Worm (Caenorhabditis elegans) whole organism, young adult: ENCODE measurements around the gene tat-3.

Source experiments
- B0035.1 ChIP-seq: sonication (generic microtip); optimal IDR thresholded peaks from 2 replicates; lab custom pipeline; 2016; ENCODE audit warnings: missing genetic modification characterization, mild to moderate bottlenecking, missing compliant biosample characterization, missing genotype, missing genetic modification reagents
- C17E4.6 ChIP-seq: fragments of 200-800 bp; sonication (Bioruptor generic); IDR thresholded peaks from 2 replicates; pipeline ENCODE4 v1.3.6; 2022; ENCODE audit warnings: missing genetic modification reagents, missing genetic modification characterization, missing compliant biosample characterization
- D2030.7 ChIP-seq: fragments of 200-800 bp; sonication (Bioruptor generic); IDR thresholded peaks from 2 replicates; pipeline ENCODE4 v1.3.6; 2022; ENCODE audit warnings: missing genetic modification reagents, missing genetic modification characterization, missing compliant biosample characterization
- F10E7.11 ChIP-seq: sonication (generic microtip); optimal IDR thresholded peaks from 2 replicates; lab custom pipeline; 2017; ENCODE audit warnings: mild to moderate bottlenecking, missing genetic modification characterization, moderate library complexity, missing compliant biosample characterization
- F23B12.7 ChIP-seq: sonication (generic microtip); optimal IDR thresholded peaks from 2 replicates; lab custom pipeline; 2017; ENCODE audit warnings: missing genetic modification characterization, mild to moderate bottlenecking, missing compliant biosample characterization, antibody characterized with exemption, moderate library complexity; ENCODE audit not compliant: insufficient read depth
- F33H1.4 ChIP-seq: fragments of 200-800 bp; sonication (Bioruptor generic); IDR thresholded peaks from 2 replicates; pipeline ENCODE4 v1.3.6; 2022; ENCODE audit warnings: missing genetic modification reagents, missing genetic modification characterization, missing compliant biosample characterization
- F37B4.10 ChIP-seq: fragments of 200-800 bp; sonication (Bioruptor generic); IDR thresholded peaks from 2 replicates; pipeline ENCODE4 v1.3.6; 2022; ENCODE audit warnings: missing genetic modification characterization, missing compliant biosample characterization
- F49E8.2 ChIP-seq: sonication (generic microtip); optimal IDR thresholded peaks from 3 replicates; lab custom pipeline; 2017; ENCODE audit warnings: missing genetic modification characterization, mild to moderate bottlenecking, missing compliant biosample characterization, antibody characterized with exemption, moderate library complexity; ENCODE audit not compliant: insufficient read depth
- F57C9.4 ChIP-seq: sonication (generic microtip); optimal IDR thresholded peaks from 2 replicates; lab custom pipeline; 2017; ENCODE audit warnings: mild to moderate bottlenecking, missing genetic modification characterization, missing compliant biosample characterization
- K12H6.12 ChIP-seq: fragments of 200-800 bp; sonication (Bioruptor generic); optimal IDR thresholded peaks from 2 replicates; lab custom pipeline; 2018; ENCODE audit warnings: mild to moderate bottlenecking, missing genetic modification characterization, missing compliant biosample characterization
- Y53F4B.3 ChIP-seq: fragments of 200-800 bp; sonication (Bioruptor generic); IDR thresholded peaks from 2 replicates; pipeline ENCODE4 v1.3.6; 2022; ENCODE audit warnings: missing genetic modification reagents, missing genetic modification characterization, missing compliant biosample characterization
- Y67H2A.10 ChIP-seq: fragments of 200-800 bp; sonication (Bioruptor generic); conservative IDR thresholded peaks from 2 replicates; pipeline ENCODE4 v1.3.6; 2022; ENCODE audit warnings: missing genetic modification reagents, missing genetic modification characterization, missing compliant biosample characterization
- Y79H2A.3 ChIP-seq: fragments of 200-800 bp; sonication (Bioruptor generic); conservative IDR thresholded peaks from 2 replicates; pipeline ENCODE4 v1.3.6; 2022; ENCODE audit warnings: missing genetic modification reagents, missing genetic modification characterization, missing compliant biosample characterization
- aptf-3 ChIP-seq: fragments of 200-800 bp; sonication (Bioruptor generic); IDR thresholded peaks from 2 replicates; pipeline ENCODE4 v1.3.6; 2022; ENCODE audit warnings: missing genetic modification characterization, missing compliant biosample characterization
- attf-3 ChIP-seq: fragments of 200-800 bp; sonication (Bioruptor generic); conservative IDR thresholded peaks from 2 replicates; pipeline ENCODE4 v1.3.6; 2022; ENCODE audit warnings: missing genetic modification reagents, missing genetic modification characterization, missing compliant biosample characterization
- attf-5 ChIP-seq: fragments of 200-800 bp; sonication (Bioruptor generic); optimal IDR thresholded peaks from 2 replicates; lab custom pipeline; 2018; ENCODE audit warnings: mild to moderate bottlenecking, missing genetic modification characterization, missing compliant biosample characterization
- attf-6 ChIP-seq: fragments of 200-800 bp; sonication (Bioruptor generic); IDR thresholded peaks from 2 replicates; pipeline ENCODE4 v1.3.6; 2022; ENCODE audit warnings: missing genetic modification reagents, missing genetic modification characterization, missing compliant biosample characterization
- cebp-2 ChIP-seq: fragments of 200-800 bp; sonication (Bioruptor generic); IDR thresholded peaks from 2 replicates; pipeline ENCODE4 v1.3.6; 2022; ENCODE audit warnings: missing genetic modification characterization, missing compliant biosample characterization
- ceh-27 ChIP-seq: fragments of 200-800 bp; sonication (Bioruptor generic); optimal IDR thresholded peaks from 2 replicates; lab custom pipeline; 2018; ENCODE audit warnings: mild to moderate bottlenecking, missing genetic modification characterization, moderate library complexity, missing compliant biosample characterization
- ceh-58 ChIP-seq: fragments of 200-800 bp; sonication (Bioruptor generic); IDR thresholded peaks from 2 replicates; pipeline ENCODE4 v1.3.6; 2022; ENCODE audit warnings: missing genetic modification characterization, missing compliant biosample characterization
- ceh-79 ChIP-seq: sonication (generic microtip); optimal IDR thresholded peaks from 2 replicates; lab custom pipeline; 2017; ENCODE audit warnings: mild to moderate bottlenecking, missing genetic modification characterization, missing compliant biosample characterization
- chd-7 ChIP-seq: sonication (generic microtip); optimal IDR thresholded peaks from 2 replicates; lab custom pipeline; 2016; ENCODE audit warnings: mild to moderate bottlenecking, missing genetic modification characterization, moderate library complexity, missing compliant biosample characterization
- die-1 ChIP-seq: sonication (generic microtip); optimal IDR thresholded peaks from 2 replicates; lab custom pipeline; 2016; ENCODE audit warnings: missing genotype, mild to moderate bottlenecking, missing genetic modification characterization, missing compliant biosample characterization
- dpff-1 ChIP-seq: sonication (generic microtip); optimal IDR thresholded peaks from 2 replicates; lab custom pipeline; 2017; ENCODE audit warnings: mild to moderate bottlenecking, missing genetic modification characterization, missing compliant biosample characterization
- egl-44 ChIP-seq: fragments of 200-800 bp; sonication (Bioruptor generic); IDR thresholded peaks from 2 replicates; pipeline ENCODE4 v1.3.6; 2022; ENCODE audit warnings: missing genetic modification reagents, missing genetic modification characterization, missing compliant biosample characterization
- egrh-3 ChIP-seq: fragments of 200-800 bp; sonication (Bioruptor generic); IDR thresholded peaks from 2 replicates; pipeline ENCODE4 v1.3.6; 2022; ENCODE audit warnings: missing genetic modification reagents, missing genetic modification characterization, missing compliant biosample characterization
- let-607 ChIP-seq, 2 experiments: fragments of 200-800 bp in 1 of 2; sonication (Bioruptor generic) in 1 of 2; sonication (generic microtip) in 1 of 2; optimal IDR thresholded peaks; 2 replicates each; lab custom pipeline; 2016 to 2018; ENCODE audit warnings: mild to moderate bottlenecking in 2 of 2, missing compliant biosample characterization in 2 of 2, missing genetic modification characterization in 2 of 2, moderate library complexity in 2 of 2, missing genotype in 1 of 2
- lin-40 ChIP-seq: sonication (generic microtip); optimal IDR thresholded peaks from 2 replicates; lab custom pipeline; 2016; ENCODE audit warnings: missing genetic modification characterization, mild to moderate bottlenecking, missing compliant biosample characterization, missing genotype, missing genetic modification reagents
- lin-54 ChIP-seq: fragments of 200-800 bp; sonication (Bioruptor generic); optimal IDR thresholded peaks from 2 replicates; lab custom pipeline; 2018; ENCODE audit warnings: mild to moderate bottlenecking, missing genetic modification characterization, missing compliant biosample characterization
- madf-10 ChIP-seq: sonication (generic microtip); optimal IDR thresholded peaks from 2 replicates; lab custom pipeline; 2016; ENCODE audit warnings: mild to moderate bottlenecking, missing genetic modification characterization, missing compliant biosample characterization
- madf-8 ChIP-seq: fragments of 200-800 bp; sonication (Bioruptor generic); conservative IDR thresholded peaks from 2 replicates; pipeline ENCODE4 v1.3.6; 2022; ENCODE audit warnings: missing genetic modification reagents, missing genetic modification characterization, missing compliant biosample characterization
- mcd-1 ChIP-seq: fragments of 200-800 bp; sonication (Bioruptor generic); IDR thresholded peaks from 2 replicates; pipeline ENCODE4 v1.3.6; 2022; ENCODE audit warnings: missing genetic modification reagents, missing genetic modification characterization, missing compliant biosample characterization
- nhr-120 ChIP-seq: fragments of 200-800 bp; sonication (Bioruptor generic); IDR thresholded peaks from 2 replicates; pipeline ENCODE4 v1.3.6; 2022; ENCODE audit warnings: missing genetic modification characterization, missing compliant biosample characterization
- nhr-27 ChIP-seq: fragments of 200-800 bp; sonication (Bioruptor generic); optimal IDR thresholded peaks from 2 replicates; lab custom pipeline; 2018; ENCODE audit warnings: mild to moderate bottlenecking, missing genetic modification characterization, moderate library complexity, missing compliant biosample characterization
- nhr-80 ChIP-seq: sonication (generic microtip); optimal IDR thresholded peaks from 2 replicates; lab custom pipeline; 2016; ENCODE audit warnings: missing genetic modification characterization, missing compliant biosample characterization
- pbrm-1 ChIP-seq: fragments of 200-800 bp; sonication (Bioruptor generic); IDR thresholded peaks from 2 replicates; pipeline ENCODE4 v1.3.6; 2022; ENCODE audit warnings: missing genetic modification reagents, missing genetic modification characterization, missing compliant biosample characterization
- repo-1 ChIP-seq: sonication (generic microtip); optimal IDR thresholded peaks from 2 replicates; lab custom pipeline; 2017; ENCODE audit warnings: mild to moderate bottlenecking, missing genetic modification characterization, missing compliant biosample characterization
- sdz-38 ChIP-seq: sonication (generic microtip); optimal IDR thresholded peaks from 2 replicates; lab custom pipeline; 2016; ENCODE audit warnings: missing genotype, missing genetic modification characterization, missing compliant biosample characterization
- snpc-1.1 ChIP-seq: sonication (generic microtip); optimal IDR thresholded peaks from 2 replicates; lab custom pipeline; 2017; ENCODE audit warnings: missing genetic modification characterization, mild to moderate bottlenecking, missing compliant biosample characterization, antibody characterized with exemption, moderate library complexity, missing genotype, missing genetic modification reagents; ENCODE audit not compliant: insufficient read depth
- snpc-1.3 ChIP-seq: sonication (generic microtip); optimal IDR thresholded peaks from 2 replicates; lab custom pipeline; 2017; ENCODE audit warnings: missing genetic modification characterization, mild to moderate bottlenecking, missing compliant biosample characterization, antibody characterized with exemption, moderate library complexity, missing genotype, missing genetic modification reagents; ENCODE audit not compliant: insufficient read depth
- snpc-4 ChIP-seq, 5 experiments: fragments of 150-350 bp in 1 of 5; sonication (generic microtip) in 4 of 5; optimal IDR thresholded peaks; 2 replicates each; lab custom pipeline; 2014 to 2018; ENCODE audit warnings: missing genetic modification characterization in 5 of 5, missing biosample characterization in 3 of 5, antibody characterized with exemption in 2 of 5, mild to moderate bottlenecking in 2 of 5, missing compliant biosample characterization in 2 of 5, missing genotype in 2 of 5, moderate library complexity in 2 of 5, missing genetic modification reagents in 1 of 5
- somi-1 ChIP-seq: fragments of 200-800 bp; sonication (Bioruptor generic); optimal IDR thresholded peaks from 2 replicates; lab custom pipeline; 2018; ENCODE audit warnings: mild to moderate bottlenecking, missing genetic modification characterization, missing compliant biosample characterization
- sptf-2 ChIP-seq: fragments of 200-800 bp; sonication (Bioruptor generic); optimal IDR thresholded peaks from 2 replicates; lab custom pipeline; 2018; ENCODE audit warnings: mild to moderate bottlenecking, missing genetic modification characterization, missing compliant biosample characterization
- tbp1 ChIP-seq: fragments of 200-800 bp; sonication (Bioruptor generic); optimal IDR thresholded peaks from 2 replicates; lab custom pipeline; 2018; ENCODE audit warnings: mild to moderate bottlenecking, missing genetic modification characterization, missing compliant biosample characterization
- tlf-1 ChIP-seq: fragments of 200-800 bp; sonication (Bioruptor generic); optimal IDR thresholded peaks from 2 replicates; lab custom pipeline; 2018; ENCODE audit warnings: mild to moderate bottlenecking, missing genetic modification characterization, missing compliant biosample characterization
- unc-62 ChIP-seq: fragments of 150-350 bp; optimal IDR thresholded peaks from 2 replicates; lab custom pipeline; 2014; ENCODE audit warnings: missing biosample characterization, missing genetic modification reagents, missing genetic modification characterization
- zfh-2 ChIP-seq: fragments of 200-800 bp; sonication (Bioruptor generic); conservative IDR thresholded peaks from 2 replicates; pipeline ENCODE4 v1.3.6; 2022; ENCODE audit warnings: missing genetic modification reagents, missing genetic modification characterization, missing compliant biosample characterization

tat-3 gene

DNA sequence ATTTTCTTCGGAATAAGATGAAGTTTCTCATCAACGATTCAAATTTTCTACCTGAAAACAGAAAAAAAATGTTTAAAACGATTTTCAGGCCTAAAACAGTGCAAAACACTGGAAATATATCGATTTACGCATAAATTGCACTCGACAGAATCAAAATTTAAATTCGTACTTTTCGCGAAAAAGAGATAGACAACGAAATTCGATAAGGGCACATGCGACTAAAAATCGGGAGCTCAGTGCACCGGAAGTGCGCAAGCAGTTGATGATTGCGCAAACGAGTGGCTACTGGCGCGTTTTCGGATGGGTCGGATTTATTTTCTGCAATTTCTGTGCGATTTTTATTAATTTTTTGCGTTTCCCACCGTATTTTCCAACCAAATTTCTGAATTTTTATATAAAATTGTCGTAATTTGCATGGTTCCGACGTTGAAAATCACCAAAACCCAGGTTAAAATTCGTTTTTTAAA is 23.5 kb downstream of the tat-3 start, which contains the start of the genes Y39A1A.21 and Y39A1A.22 (continued):
- TF ChIP-seq snpc-4 (GFP tag; optimal IDR thresholded peaks at IDR 0.05; lab: Kevin White, UChicago) (no peak), snpc-4 (tag; optimal IDR thresholded peaks at IDR 0.05; lab: Kevin White, UChicago) (peak; percentile 40 to 59 (median 48)), unc-62 (no peak), pbrm-1 (peak; percentile 74), F33H1.4 (peak; percentile 74), chd-7 (peak; percentile 50), nhr-27 (tag; lab: Kevin White, UChicago) (no peak), tbp1 (peak; percentile 59), F57C9.4 (tag; lab: Kevin White, UChicago) (no peak), somi-1 (GFP tag; lab: Kevin White, UChicago) (no peak), lin-40 (tag; lab: Kevin White, UChicago) (peak; percentile 80), cebp-2 (GFP tag; lab: Robert Waterston, UW) (no peak), mcd-1 (GFP tag; lab: Robert Waterston, UW) (peak; percentile 89), nhr-80 (tag; lab: Kevin White, UChicago) (peak; percentile 70), egrh-3 (GFP tag; lab: Robert Waterston, UW) (no peak), nhr-120 (GFP tag; lab: Robert Waterston, UW) (no peak), aptf-3 (no peak), zfh-2 (no peak), attf-3 (GFP tag; lab: Robert Waterston, UW) (0 out of 2 replicates have a peak, but pooled peaks have one; percentile 31), tlf-1 (GFP tag; lab: Kevin White, UChicago) (peak; percentile 69), Y79H2A.3 (GFP tag; lab: Robert Waterston, UW) (no peak), F49E8.2 (tag; lab: Kevin White, UChicago) (no peak), F23B12.7 (tag; lab: Kevin White, UChicago) (peak; percentile 55), madf-10 (tag; lab: Kevin White, UChicago) (peak; percentile 16), ceh-27 (peak; percentile 57), attf-5 (GFP tag; lab: Kevin White, UChicago) (peak; percentile 77), K12H6.12 (tag; lab: Kevin White, UChicago) (peak; percentile 11), snpc-1.3 (no peak), attf-6 (GFP tag; lab: Robert Waterston, UW) (no peak), madf-8 (GFP tag; lab: Robert Waterston, UW) (peak; percentile 40; the same call in 1 of the 2 replicates), sdz-38 (tag; lab: Kevin White, UChicago) (no peak), ceh-58 (no peak), ceh-79 (tag; lab: Kevin White, UChicago) (no peak), let-607 (tag; optimal IDR thresholded peaks at IDR 0.05; lab: Kevin White, UChicago) (peak in 1 of 2 experiments; percentile 26), dpff-1 (tag; lab: Kevin White, UChicago) (no peak), sptf-2 (GFP tag; lab: Kevin White, UChicago) (no peak), lin-54 (peak; percentile 80), F37B4.10 (no peak), D2030.7 (peak; percentile 42; the same call in 1 of the 2 replicates), repo-1 (peak; percentile 37), Y53F4B.3 (no peak), die-1 (tag; lab: Kevin White, UChicago) (no peak), C17E4.6 (GFP tag; lab: Robert Waterston, UW) (no peak), B0035.1 (tag; lab: Kevin White, UChicago) (no peak), Y67H2A.10 (GFP tag; lab: Robert Waterston, UW) (no peak), egl-44 (peak; percentile 65; the same call in 1 of the 2 replicates), snpc-1.1 (tag; lab: Kevin White, UChicago) (no peak), F10E7.11 (tag; lab: Kevin White, UChicago) (no peak)
